Fruit fly (Drosophila melanogaster) whole organism: Measurements from ENCODE around the gene CG6244.

Experiments
- CG8478 ChIP-seq: fragments of >200 bp; optimal IDR thresholded peaks from 2 replicates; lab custom pipeline; 2018; ENCODE audit warnings: inconsistent platforms
- Dll ChIP-seq: fragments of >200 bp; optimal IDR thresholded peaks from 2 replicates; lab custom pipeline; 2017
- EcR ChIP-seq, 2 experiments: fragments of >200 bp; optimal IDR thresholded peaks; 2 replicates each; lab custom pipeline; 2017; ENCODE audit warnings: missing biosample characterization in 2 of 2, missing genetic modification characterization in 2 of 2, missing genetic modification reagents in 2 of 2
- pan ChIP-seq: fragments of >200 bp; optimal IDR thresholded peaks from 2 replicates; lab custom pipeline; 2017
- psq ChIP-seq: fragments of >200 bp; optimal IDR thresholded peaks from 2 replicates; lab custom pipeline; 2017

DNA sequence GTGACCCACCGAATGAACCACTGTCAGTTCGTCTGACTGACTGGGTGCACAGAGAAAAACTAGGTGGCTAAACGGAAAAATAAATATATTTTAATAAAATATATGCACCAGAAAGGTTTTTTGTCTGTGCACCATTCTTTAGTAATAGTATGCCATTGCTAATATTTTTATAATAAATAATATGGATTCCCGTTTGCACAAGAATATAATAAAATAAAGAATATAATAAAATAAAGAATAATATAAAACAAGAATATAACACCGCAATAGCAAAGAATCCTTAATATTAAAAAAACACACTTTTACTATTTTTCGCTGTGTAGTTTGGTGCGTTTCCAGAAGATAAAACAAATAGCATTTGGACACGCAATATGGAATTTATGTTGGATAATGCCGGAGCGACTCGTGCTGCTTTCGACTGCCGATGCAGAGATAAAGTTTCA, 39.2 kb upstream of the CG6244 start:
- no peak for TF ChIP-seq EcR (GFP tag; optimal IDR thresholded peaks at IDR 0.05; lab: Kevin White, UChicago)
- TF ChIP-seq CG8478 (lab: Kevin White, UChicago) = no peak
- no peak for TF ChIP-seq Dll (lab: Kevin White, UChicago)
- no peak for TF ChIP-seq psq (lab: Kevin White, UChicago)
- TF ChIP-seq pan (lab: Kevin White, UChicago) = no peak
